Fruit fly (Drosophila melanogaster) whole organism, prepupa: Measurements from ENCODE around the gene CG33331.

Source experiments
- Blimp-1 ChIP-seq: fragments of 200-800 bp; sonication (Bioruptor generic); optimal IDR thresholded peaks from 3 replicates; lab custom pipeline; 2017; ENCODE audit warnings: missing biosample characterization, missing genetic modification characterization, mild to moderate bottlenecking, moderate library complexity, missing genetic modification reagents
- CG10631 ChIP-seq: fragments of 200-800 bp; sonication (Bioruptor generic); optimal IDR thresholded peaks from 2 replicates; lab custom pipeline; 2016; ENCODE audit warnings: missing biosample characterization, missing genetic modification characterization
- CG10669 ChIP-seq: fragments of 200-800 bp; sonication (Bioruptor generic); optimal IDR thresholded peaks from 3 replicates; lab custom pipeline; 2018; ENCODE audit warnings: missing biosample characterization, mild to moderate bottlenecking, missing genetic modification characterization, moderate library complexity
- CG11294 ChIP-seq: fragments of 200-800 bp; sonication (Bioruptor generic); IDR thresholded peaks from 2 replicates; pipeline ENCODE4 v1.3.6; 2022; ENCODE audit warnings: missing biosample characterization, missing genetic modification characterization
- CG11762 ChIP-seq: fragments of 200-800 bp; sonication (Bioruptor generic); optimal IDR thresholded peaks from 3 replicates; lab custom pipeline; 2016; ENCODE audit warnings: missing biosample characterization, missing genetic modification characterization; ENCODE audit not compliant: insufficient read depth
- CG11902 ChIP-seq: fragments of 200-800 bp; sonication (Bioruptor generic); optimal IDR thresholded peaks from 3 replicates; lab custom pipeline; 2016; ENCODE audit warnings: missing biosample characterization, missing genetic modification characterization
- CG15336 ChIP-seq: fragments of 200-800 bp; sonication (Bioruptor generic); IDR thresholded peaks from 2 replicates; pipeline ENCODE4 v1.3.6; 2022; ENCODE audit warnings: missing biosample characterization, missing genetic modification characterization
- CG16779 ChIP-seq: fragments of 200-800 bp; sonication (Bioruptor generic); optimal IDR thresholded peaks from 3 replicates; lab custom pipeline; 2017; ENCODE audit warnings: missing biosample characterization, mild to moderate bottlenecking, missing genetic modification characterization
- CG3032 ChIP-seq: fragments of 200-800 bp; optimal IDR thresholded peaks from 2 replicates; lab custom pipeline; 2019; ENCODE audit warnings: missing biosample characterization, mild to moderate bottlenecking, missing genetic modification characterization, moderate library complexity
- CG32006 ChIP-seq: fragments of 200-800 bp; sonication (Bioruptor generic); optimal IDR thresholded peaks from 3 replicates; lab custom pipeline; 2017; ENCODE audit warnings: missing biosample characterization, mild to moderate bottlenecking, missing genetic modification characterization
- CG34406 ChIP-seq: fragments of 200-800 bp; sonication (Bioruptor generic); optimal IDR thresholded peaks from 3 replicates; lab custom pipeline; 2016; ENCODE audit warnings: missing biosample characterization, missing genetic modification characterization
- CG6163 ChIP-seq: fragments of 200-800 bp; sonication (Bioruptor generic); IDR thresholded peaks from 3 replicates; pipeline ENCODE4 v1.3.6; 2022; ENCODE audit warnings: missing biosample characterization, missing genetic modification characterization
- CG6276 ChIP-seq: fragments of 200-800 bp; sonication (Bioruptor generic); optimal IDR thresholded peaks from 2 replicates; lab custom pipeline; 2017; ENCODE audit warnings: missing biosample characterization, mild to moderate bottlenecking, missing genetic modification characterization
- CG6792 ChIP-seq: fragments of 200-800 bp; sonication (Bioruptor generic); optimal IDR thresholded peaks from 3 replicates; lab custom pipeline; 2016; ENCODE audit warnings: missing biosample characterization, missing genetic modification characterization
- CG6808 ChIP-seq: fragments of 200-800 bp; sonication (Bioruptor generic); optimal IDR thresholded peaks from 3 replicates; lab custom pipeline; 2017; ENCODE audit warnings: missing biosample characterization, missing genetic modification characterization, mild to moderate bottlenecking, moderate library complexity, missing genetic modification reagents
- CG8119 ChIP-seq: fragments of 200-800 bp; sonication (Bioruptor generic); IDR thresholded peaks from 3 replicates; pipeline ENCODE4 v1.3.6; 2022; ENCODE audit warnings: missing biosample characterization, missing genetic modification characterization
- CG9139 ChIP-seq: fragments of 200-800 bp; sonication (Bioruptor generic); optimal IDR thresholded peaks from 3 replicates; lab custom pipeline; 2017; ENCODE audit warnings: missing biosample characterization, mild to moderate bottlenecking, missing genetic modification characterization
- Eip75B ChIP-seq: fragments of 200-800 bp; sonication (Bioruptor generic); optimal IDR thresholded peaks from 3 replicates; lab custom pipeline; 2016; ENCODE audit warnings: missing biosample characterization, missing genetic modification characterization
- Eip78C ChIP-seq: fragments of 200-800 bp; sonication (Bioruptor generic); peaks from one replicate; lab custom pipeline; 2016; ENCODE audit warnings: missing biosample characterization, missing genetic modification characterization
- Eip93F ChIP-seq: fragments of 200-800 bp; sonication (Bioruptor generic); optimal IDR thresholded peaks from 2 replicates; lab custom pipeline; 2016; ENCODE audit warnings: missing biosample characterization, mild to moderate bottlenecking, missing genetic modification characterization
- Ets96B ChIP-seq: fragments of 200-800 bp; optimal IDR thresholded peaks from 2 replicates; lab custom pipeline; 2019; ENCODE audit warnings: missing biosample characterization, mild to moderate bottlenecking, missing genetic modification characterization, moderate library complexity
- Gug ChIP-seq: fragments of 200-800 bp; sonication (Bioruptor generic); IDR thresholded peaks from 2 replicates; pipeline ENCODE4 v1.3.6; 2022; ENCODE audit warnings: missing biosample characterization, missing genetic modification characterization
- Hr38 ChIP-seq: sonication (Bioruptor generic); optimal IDR thresholded peaks from 2 replicates; lab custom pipeline; 2016; ENCODE audit warnings: missing biosample characterization, missing genetic modification characterization
- Hr39 ChIP-seq: fragments of 200-800 bp; sonication (Bioruptor generic); optimal IDR thresholded peaks from 2 replicates; lab custom pipeline; 2016; ENCODE audit warnings: missing biosample characterization, missing genetic modification characterization
- Hr4 ChIP-seq: fragments of 200-800 bp; sonication (Bioruptor generic); optimal IDR thresholded peaks from 3 replicates; lab custom pipeline; 2016; ENCODE audit warnings: missing biosample characterization, missing genetic modification characterization
- Lpt ChIP-seq: fragments of 200-800 bp; sonication (Bioruptor generic); optimal IDR thresholded peaks from 3 replicates; lab custom pipeline; 2016; ENCODE audit warnings: missing biosample characterization, missing genetic modification characterization
- Met ChIP-seq: fragments of 200-800 bp; sonication (Bioruptor generic); optimal IDR thresholded peaks from 3 replicates; lab custom pipeline; 2016; ENCODE audit warnings: missing biosample characterization, missing genetic modification characterization
- OdsH ChIP-seq: fragments of 200-800 bp; sonication (Bioruptor generic); optimal IDR thresholded peaks from 3 replicates; lab custom pipeline; 2016; ENCODE audit warnings: missing biosample characterization, missing genetic modification characterization
- Sox102F ChIP-seq: fragments of 200-800 bp; sonication (Bioruptor generic); optimal IDR thresholded peaks from 2 replicates; lab custom pipeline; 2016; ENCODE audit warnings: missing biosample characterization, mild to moderate bottlenecking, missing genetic modification characterization
- Sox14 ChIP-seq: fragments of 200-800 bp; sonication (Bioruptor generic); optimal IDR thresholded peaks from 3 replicates; lab custom pipeline; 2016; ENCODE audit warnings: missing biosample characterization, missing genetic modification characterization
- Sox15 ChIP-seq: fragments of 200-800 bp; sonication (Bioruptor generic); optimal IDR thresholded peaks from 3 replicates; lab custom pipeline; 2016; ENCODE audit warnings: missing biosample characterization, missing genetic modification characterization
- acj6 ChIP-seq: fragments of 200-800 bp; sonication (Bioruptor generic); optimal IDR thresholded peaks from 3 replicates; lab custom pipeline; 2016; ENCODE audit warnings: missing biosample characterization, missing genetic modification characterization
- cyc ChIP-seq: fragments of 200-800 bp; sonication (Bioruptor generic); optimal IDR thresholded peaks from 3 replicates; lab custom pipeline; 2016; ENCODE audit warnings: missing biosample characterization, missing genetic modification characterization
- dac ChIP-seq: fragments of 200-800 bp; sonication (Bioruptor generic); optimal IDR thresholded peaks from 2 replicates; lab custom pipeline; 2017; ENCODE audit warnings: missing biosample characterization, mild to moderate bottlenecking, missing genetic modification characterization
- dsx ChIP-seq: fragments of 200-800 bp; optimal IDR thresholded peaks from 3 replicates; lab custom pipeline; 2019; ENCODE audit warnings: missing biosample characterization, mild to moderate bottlenecking, missing genetic modification characterization, moderate library complexity; ENCODE audit not compliant: poor library complexity, severe bottlenecking
- eg ChIP-seq: fragments of 200-800 bp; sonication (Bioruptor generic); IDR thresholded peaks from 3 replicates; pipeline ENCODE4 v1.3.6; 2022; ENCODE audit warnings: missing biosample characterization, missing genetic modification characterization
- esn ChIP-seq: fragments of 200-800 bp; sonication (Bioruptor generic); optimal IDR thresholded peaks from 2 replicates; lab custom pipeline; 2016; ENCODE audit warnings: missing biosample characterization, mild to moderate bottlenecking, missing genetic modification characterization, moderate library complexity
- fd59A ChIP-seq: fragments of 200-800 bp; sonication (Bioruptor generic); optimal IDR thresholded peaks from 2 replicates; lab custom pipeline; 2017; ENCODE audit warnings: missing biosample characterization, mild to moderate bottlenecking, missing genetic modification characterization, missing genetic modification reagents
- fkh ChIP-seq: fragments of 200-800 bp; sonication (Bioruptor generic); optimal IDR thresholded peaks from 3 replicates; lab custom pipeline; 2017; ENCODE audit warnings: missing biosample characterization, mild to moderate bottlenecking, missing genetic modification characterization, moderate library complexity
- lz ChIP-seq: fragments of 200-800 bp; sonication (Bioruptor generic); optimal IDR thresholded peaks from 3 replicates; lab custom pipeline; 2016; ENCODE audit warnings: missing biosample characterization, missing genetic modification characterization
- net ChIP-seq: fragments of 200-800 bp; sonication (Bioruptor generic); optimal IDR thresholded peaks from 3 replicates; lab custom pipeline; 2016; ENCODE audit warnings: missing biosample characterization, missing genetic modification characterization
- pdm3 ChIP-seq: fragments of 200-800 bp; sonication (Bioruptor generic); optimal IDR thresholded peaks from 3 replicates; lab custom pipeline; 2016; ENCODE audit warnings: missing biosample characterization, missing genetic modification characterization
- salr ChIP-seq, 2 experiments: fragments of 200-800 bp; sonication (Bioruptor generic); optimal IDR thresholded peaks; 3 replicates each; lab custom pipeline; 2016 to 2018; ENCODE audit warnings: missing biosample characterization in 2 of 2, missing genetic modification characterization in 2 of 2, mild to moderate bottlenecking in 1 of 2
- spab ChIP-seq: fragments of 200-800 bp; sonication (Bioruptor generic); optimal IDR thresholded peaks from 2 replicates; lab custom pipeline; 2017; ENCODE audit warnings: missing biosample characterization, mild to moderate bottlenecking, missing genetic modification characterization, missing genetic modification reagents
- svp ChIP-seq: fragments of 200-800 bp; sonication (Bioruptor generic); peaks from one replicate; lab custom pipeline; 2016; ENCODE audit warnings: missing biosample characterization, missing genetic modification characterization
- topi ChIP-seq: fragments of 200-800 bp; sonication (Bioruptor generic); optimal IDR thresholded peaks from 3 replicates; lab custom pipeline; 2016; ENCODE audit warnings: missing biosample characterization, missing genetic modification characterization

Gene CG33331

DNA sequence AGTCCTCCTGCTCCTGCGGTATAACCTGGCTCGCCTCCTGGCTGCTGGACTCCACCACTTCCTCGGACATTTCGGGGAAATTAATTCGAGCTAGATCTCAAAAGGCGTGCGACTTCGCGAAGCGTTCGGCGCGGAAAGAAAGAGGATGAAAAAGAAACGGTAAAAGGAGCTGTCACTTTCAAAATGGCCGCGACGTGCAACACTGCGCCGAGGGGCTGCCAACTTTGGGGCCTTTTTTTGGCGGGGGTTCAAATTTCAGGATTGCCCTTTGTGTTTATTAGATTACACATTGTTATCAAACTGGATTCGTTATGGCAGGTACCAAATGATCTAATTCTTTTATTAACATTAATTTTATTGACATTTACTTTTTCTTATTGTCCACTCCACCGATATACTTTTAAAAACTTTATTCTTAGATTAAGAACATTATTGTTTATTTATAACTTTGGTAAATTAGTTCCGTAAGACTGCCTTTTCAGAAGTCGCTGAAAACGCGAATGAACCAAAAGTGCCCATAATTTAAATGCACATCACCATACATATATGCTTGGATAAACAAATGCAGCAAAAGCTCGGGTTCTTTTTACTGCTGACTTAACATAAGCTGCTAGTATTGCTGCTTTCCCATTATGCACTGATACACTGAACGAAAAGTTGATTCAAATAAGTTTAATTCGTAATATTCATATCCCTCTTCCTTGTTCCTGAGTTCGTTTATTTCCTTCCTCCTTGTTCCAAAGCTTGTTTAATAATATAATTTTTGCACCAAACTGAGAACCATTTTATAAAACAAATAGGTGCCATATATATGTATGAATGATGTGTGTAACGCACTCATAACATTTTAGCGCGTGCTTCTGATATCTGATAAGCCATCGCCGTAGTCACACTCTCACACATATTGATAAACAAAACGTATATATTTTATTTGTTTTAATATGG lies 15.4 kb downstream of the CG33331 start, which contains the start of gene RpS5b (continued):
- TF ChIP-seq Eip93F (GFP tag; lab: Kevin White, UChicago) = no peak
- TF ChIP-seq OdsH = no peak
- no peak for TF ChIP-seq CG34406 (GFP tag; lab: Kevin White, UChicago)
- no peak for TF ChIP-seq CG11762 (GFP tag; lab: Kevin White, UChicago)
- 0 out of 3 replicates have a peak, but pooled peaks have one; percentile 18 for TF ChIP-seq CG6163
- TF ChIP-seq Gug (GFP tag; lab: Robert Waterston, UW) = no peak
- peak; percentile 58 for TF ChIP-seq Eip78C (GFP tag; lab: Kevin White, UChicago)
- TF ChIP-seq cyc (GFP tag; lab: Kevin White, UChicago) = peak; percentile 11

DNA sequence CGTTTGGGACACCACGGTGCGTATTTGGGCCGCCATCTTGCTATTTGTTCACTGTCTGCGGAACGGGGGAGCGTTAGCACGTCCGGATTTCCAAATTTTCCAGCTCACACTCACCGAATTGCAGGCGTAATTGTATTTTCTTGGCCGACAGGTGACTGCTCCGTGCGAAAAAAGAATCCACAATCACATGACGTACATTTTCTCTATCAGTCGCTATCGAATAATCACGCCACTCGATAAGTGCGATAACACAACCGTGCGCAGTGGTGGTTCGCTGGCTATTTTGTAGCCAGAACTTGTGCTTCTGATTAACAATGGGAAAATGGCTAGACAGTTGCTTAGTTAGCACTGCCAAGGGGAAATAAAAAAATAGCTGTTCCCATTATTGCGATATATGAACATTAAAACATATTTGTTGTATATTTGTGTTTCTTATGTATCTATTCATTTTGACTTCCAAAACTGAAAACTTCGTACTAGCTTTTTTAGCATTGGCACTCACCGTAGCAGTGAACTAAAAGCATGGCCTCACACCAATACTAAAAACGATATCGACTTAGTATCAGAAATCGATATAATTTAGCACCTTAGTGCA lies 17.7 kb downstream of the CG33331 start, which contains the start of gene VhaPPA1-1:
Gene VhaPPA1-1 (minus strand): TSS at position 225 of the 595 bp plus-strand sequence.
- TF ChIP-seq fkh (GFP tag; lab: Kevin White, UChicago) (no peak), topi (GFP tag; lab: Kevin White, UChicago) (peak; percentile 19), Sox15 (no peak), Hr4 (GFP tag; lab: Kevin White, UChicago) (no peak), CG11294 (GFP tag; lab: Robert Waterston, UW) (no peak), Eip75B (peak; percentile 12), Eip93F (GFP tag; lab: Kevin White, UChicago) (no peak), Ets96B (tag; lab: Kevin White, UChicago) (no peak), OdsH (no peak), CG6808 (GFP tag; lab: Kevin White, UChicago) (no peak), Lpt (no peak), dsx (GFP tag; lab: Kevin White, UChicago) (no peak), eg (GFP tag; lab: Robert Waterston, UW) (no peak), CG6792 (GFP tag; lab: Kevin White, UChicago) (no peak), CG6276 (GFP tag; lab: Kevin White, UChicago) (no peak), Sox14 (GFP tag; lab: Kevin White, UChicago) (peak; percentile 59), pdm3 (no peak), CG32006 (GFP tag; lab: Kevin White, UChicago) (no peak), dac (no peak), CG11902 (no peak), lz (GFP tag; lab: Kevin White, UChicago) (peak; percentile 18), svp (GFP tag; lab: Kevin White, UChicago) (peak; percentile 68), Hr39 (GFP tag; lab: Kevin White, UChicago) (no peak), fd59A (GFP tag; lab: Kevin White, UChicago) (no peak), CG10631 (no peak), CG34406 (GFP tag; lab: Kevin White, UChicago) (no peak), CG3032 (tag; lab: Kevin White, UChicago) (no peak), CG8119 (GFP tag; lab: Robert Waterston, UW) (no peak), CG6163 (no peak), Hr38 (no peak), esn (GFP tag; lab: Kevin White, UChicago) (peak; percentile 8), CG10669 (GFP tag; lab: Kevin White, UChicago) (no peak), salr (GFP tag; optimal IDR thresholded peaks at IDR 0.05; lab: Kevin White, UChicago) (no peak), CG9139 (GFP tag; lab: Kevin White, UChicago) (no peak), CG11762 (GFP tag; lab: Kevin White, UChicago) (no peak), spab (GFP tag; lab: Kevin White, UChicago) (no peak), acj6 (GFP tag; lab: Kevin White, UChicago) (no peak), Eip78C (GFP tag; lab: Kevin White, UChicago) (peak; percentile 39), net (GFP tag; lab: Kevin White, UChicago) (no peak), Sox102F (no peak), CG16779 (tag; lab: Kevin White, UChicago) (no peak), CG15336 (GFP tag; lab: Robert Waterston, UW) (0 out of 2 replicates have a peak, but pooled peaks have one; percentile 40), Met (GFP tag; lab: Kevin White, UChicago) (no peak), Blimp-1 (GFP tag; lab: Kevin White, UChicago) (no peak)
- TF ChIP-seq, all 60 proteins: peak for 8
